Worm (Caenorhabditis elegans) whole organism, L1 larva: ENCODE measurements around the gene Y32B12B.2.

Source experiments
- C16A3.4 ChIP-seq: fragments of 150-350 bp; optimal IDR thresholded peaks from 2 replicates; lab custom pipeline; 2014; ENCODE audit warnings: missing biosample characterization, missing genetic modification characterization
- Y116A8C.19 ChIP-seq: sonication (generic microtip); optimal IDR thresholded peaks from 2 replicates; lab custom pipeline; 2016; ENCODE audit warnings: missing compliant biosample characterization, missing genetic modification characterization, borderline replicate concordance
- aha-1 ChIP-seq: fragments of 150-350 bp; optimal IDR thresholded peaks from 2 replicates; lab custom pipeline; 2014; ENCODE audit warnings: missing biosample characterization, missing genetic modification characterization
- ama-1 ChIP-seq: fragments of 150-350 bp; optimal IDR thresholded peaks from 2 replicates; lab custom pipeline; 2014
- ceh-63 ChIP-seq: fragments of 200-800 bp; sonication (Bioruptor generic); optimal IDR thresholded peaks from 2 replicates; lab custom pipeline; 2018; ENCODE audit warnings: mild to moderate bottlenecking, missing genetic modification characterization, missing compliant biosample characterization
- ceh-88 ChIP-seq: fragments of 200-800 bp; sonication (Bioruptor generic); IDR thresholded peaks from 2 replicates; pipeline ENCODE4 v1.3.6; 2022; ENCODE audit warnings: missing genetic modification characterization, missing compliant biosample characterization
- ces-1 ChIP-seq: fragments of 150-350 bp; optimal IDR thresholded peaks from 2 replicates; lab custom pipeline; 2014; ENCODE audit warnings: missing biosample characterization, missing genetic modification reagents, missing genetic modification characterization
- dsc-1 ChIP-seq: sonication (generic microtip); optimal IDR thresholded peaks from 2 replicates; lab custom pipeline; 2016; ENCODE audit warnings: mild to moderate bottlenecking, missing genetic modification characterization, missing compliant biosample characterization
- efl-1 ChIP-seq, 4 experiments: fragments of 150-350 bp; optimal IDR thresholded peaks in 3 of 4; peaks in 1 of 4; 1 replicate in 1 of 4; 2 replicates in 3 of 4; lab custom pipeline; 2014; ENCODE audit warnings: missing biosample characterization in 2 of 4, missing genetic modification characterization in 2 of 4, missing genetic modification reagents in 2 of 4
- efl-3 ChIP-seq: fragments of 200-800 bp; sonication (Bioruptor generic); optimal IDR thresholded peaks from 2 replicates; lab custom pipeline; 2018; ENCODE audit warnings: mild to moderate bottlenecking, missing genetic modification characterization, missing compliant biosample characterization
- elt-2 ChIP-seq: sonication (generic microtip); optimal IDR thresholded peaks from 2 replicates; lab custom pipeline; 2016; ENCODE audit warnings: missing genetic modification characterization, mild to moderate bottlenecking, inconsistent platforms, missing compliant biosample characterization, missing genetic modification reagents
- fkh-10 ChIP-seq: sonication (generic microtip); optimal IDR thresholded peaks from 2 replicates; lab custom pipeline; 2017; ENCODE audit warnings: missing biosample characterization, missing genetic modification reagents, missing genetic modification characterization
- fkh-4 ChIP-seq: sonication (generic microtip); optimal IDR thresholded peaks from 2 replicates; lab custom pipeline; 2016; ENCODE audit warnings: missing compliant biosample characterization, missing genetic modification characterization, borderline replicate concordance
- fkh-8 ChIP-seq: sonication (generic microtip); optimal IDR thresholded peaks from 2 replicates; lab custom pipeline; 2016; ENCODE audit warnings: mild to moderate bottlenecking, missing genetic modification characterization, missing compliant biosample characterization
- fos-1 ChIP-seq: fragments of 150-350 bp; optimal IDR thresholded peaks from 2 replicates; lab custom pipeline; 2014; ENCODE audit warnings: missing biosample characterization, missing genetic modification characterization
- grh-1 ChIP-seq: fragments of 200-800 bp; sonication (Bioruptor generic); IDR thresholded peaks from 2 replicates; pipeline ENCODE4 v1.3.6; 2022; ENCODE audit warnings: missing genetic modification reagents, missing genetic modification characterization, missing compliant biosample characterization
- hlh-4 ChIP-seq: sonication (generic microtip); optimal IDR thresholded peaks from 2 replicates; lab custom pipeline; 2016; ENCODE audit warnings: mild to moderate bottlenecking, missing genetic modification characterization, missing compliant biosample characterization
- hpl-2 ChIP-seq: fragments of 150-350 bp; optimal IDR thresholded peaks from 2 replicates; lab custom pipeline; 2014; ENCODE audit warnings: missing biosample characterization, missing genetic modification reagents, missing genetic modification characterization
- lin-13 ChIP-seq: fragments of 150-350 bp; optimal IDR thresholded peaks from 2 replicates; lab custom pipeline; 2014; ENCODE audit warnings: missing biosample characterization, missing genetic modification reagents, missing genetic modification characterization
- lin-14 ChIP-seq: fragments of 200-800 bp; sonication (Bioruptor generic); optimal IDR thresholded peaks from 2 replicates; lab custom pipeline; 2018; ENCODE audit warnings: mild to moderate bottlenecking, missing genetic modification characterization, moderate library complexity, missing compliant biosample characterization
- lin-15B ChIP-seq: fragments of 150-350 bp; sonication (generic microtip); optimal IDR thresholded peaks from 3 replicates; lab custom pipeline; 2014; ENCODE audit warnings: missing biosample characterization, missing genetic modification characterization
- lin-35 ChIP-seq, 2 experiments: fragments of 150-350 bp; optimal IDR thresholded peaks; 2 replicates each; lab custom pipeline; 2014; ENCODE audit warnings: missing biosample characterization in 2 of 2, missing genetic modification characterization in 2 of 2, missing genetic modification reagents in 2 of 2
- lsy-2 ChIP-seq, 2 experiments: fragments of 150-350 bp; optimal IDR thresholded peaks; 2 replicates each; lab custom pipeline; 2014; ENCODE audit warnings: missing biosample characterization in 2 of 2, missing genetic modification characterization in 2 of 2
- mdl-1 ChIP-seq, 2 experiments: fragments of 150-350 bp; optimal IDR thresholded peaks; 2 replicates each; lab custom pipeline; 2014 to 2017; ENCODE audit warnings: missing biosample characterization in 2 of 2, missing genetic modification characterization in 2 of 2, inconsistent platforms in 1 of 2
- nhr-71 ChIP-seq: sonication (generic microtip); optimal IDR thresholded peaks from 2 replicates; lab custom pipeline; 2016; ENCODE audit warnings: mild to moderate bottlenecking, missing genetic modification characterization, moderate library complexity, missing compliant biosample characterization
- nhr-77 ChIP-seq: fragments of 150-350 bp; optimal IDR thresholded peaks from 2 replicates; lab custom pipeline; 2014; ENCODE audit warnings: missing biosample characterization, missing genetic modification characterization
- nhr-84 ChIP-seq: sonication (generic microtip); optimal IDR thresholded peaks from 2 replicates; lab custom pipeline; 2017; ENCODE audit warnings: missing biosample characterization, missing genetic modification characterization
- snpc-4 ChIP-seq: fragments of 150-350 bp; optimal IDR thresholded peaks from 2 replicates; lab custom pipeline; 2014; ENCODE audit warnings: missing biosample characterization, missing genetic modification characterization
- snu-23 ChIP-seq: sonication (generic microtip); optimal IDR thresholded peaks from 2 replicates; lab custom pipeline; 2016; ENCODE audit warnings: missing genetic modification characterization, missing compliant biosample characterization
- sptf-1 ChIP-seq: fragments of 150-350 bp; optimal IDR thresholded peaks from 2 replicates; lab custom pipeline; 2014; ENCODE audit warnings: missing biosample characterization, missing genetic modification characterization
- sup-37 ChIP-seq: fragments of 200-800 bp; sonication (Bioruptor generic); optimal IDR thresholded peaks from 2 replicates; lab custom pipeline; 2018; ENCODE audit warnings: mild to moderate bottlenecking, missing genetic modification characterization, missing compliant biosample characterization
- swsn-7 ChIP-seq: sonication (generic microtip); optimal IDR thresholded peaks from 2 replicates; lab custom pipeline; 2016; ENCODE audit warnings: missing genetic modification characterization, missing compliant biosample characterization
- tbx-2 ChIP-seq: sonication (generic microtip); optimal IDR thresholded peaks from 2 replicates; lab custom pipeline; 2016; ENCODE audit warnings: missing genetic modification characterization, missing compliant biosample characterization
- unc-30 ChIP-seq: sonication (generic microtip); optimal IDR thresholded peaks from 2 replicates; lab custom pipeline; 2017; ENCODE audit warnings: missing biosample characterization, missing genetic modification characterization
- zag-1 ChIP-seq: fragments of 150-350 bp; optimal IDR thresholded peaks from 2 replicates; lab custom pipeline; 2014; ENCODE audit warnings: missing biosample characterization, missing genetic modification characterization

Gene Y32B12B.2

ce11 chrV:16581061-16581460, 42.9 kb downstream of the Y32B12B.2 start:
- TF ChIP-seq efl-1 (optimal IDR thresholded peaks at IDR 0.05; lab: Kevin White, UChicago) (no peak), efl-1 (GFP tag; optimal IDR thresholded peaks at IDR 0.05 in 1 of 2; lab: Kevin White, UChicago) (peak in 1 of 2 experiments; percentile 93), sup-37 (GFP tag; lab: Kevin White, UChicago) (no peak), snpc-4 (tag; lab: Kevin White, UChicago) (no peak), lin-15B (tag; lab: Kevin White, UChicago) (no peak), nhr-84 (tag; lab: Kevin White, UChicago) (no peak), lin-35 (GFP tag; optimal IDR thresholded peaks at IDR 0.05; lab: Kevin White, UChicago) (no peak), fkh-10 (no peak)

ce11 chrV:16582973-16583372, 44.8 kb downstream of the Y32B12B.2 start, which contains the start of gene str-150:
TSS of gene str-150 (plus strand) at chrV:16583273.
- TF ChIP-seq sptf-1 (tag; lab: Kevin White, UChicago) (no peak), snpc-4 (tag; lab: Kevin White, UChicago) (no peak), lin-13 (GFP tag; lab: Kevin White, UChicago) (no peak), grh-1 (GFP tag; lab: Robert Waterston, UW) (no peak), snu-23 (no peak), C16A3.4 (tag; lab: Kevin White, UChicago) (no peak), ceh-88 (GFP tag; lab: Robert Waterston, UW) (no peak), hpl-2 (GFP tag; lab: Kevin White, UChicago) (no peak), lsy-2 (tag; optimal IDR thresholded peaks at IDR 0.05; lab: Kevin White, UChicago) (no peak), efl-3 (GFP tag; lab: Kevin White, UChicago) (no peak), ceh-63 (GFP tag; lab: Kevin White, UChicago) (no peak), fkh-4 (no peak), mdl-1 (tag; optimal IDR thresholded peaks at IDR 0.05; lab: Kevin White, UChicago) (no peak), ces-1 (no peak)

- TF ChIP-seq zag-1 (tag; lab: Kevin White, UChicago) (no peak), unc-30 (tag; lab: Kevin White, UChicago) (no peak), snpc-4 (tag; lab: Kevin White, UChicago) (no peak), aha-1 (tag; lab: Kevin White, UChicago) (no peak), swsn-7 (no peak), grh-1 (GFP tag; lab: Robert Waterston, UW) (no peak), lin-14 (GFP tag; lab: Kevin White, UChicago) (no peak), ama-1 (no peak), tbx-2 (no peak), lin-13 (GFP tag; lab: Kevin White, UChicago) (no peak), Y116A8C.19 (tag; lab: Kevin White, UChicago) (no peak), sup-37 (GFP tag; lab: Kevin White, UChicago) (no peak), nhr-71 (no peak), dsc-1 (no peak)
Observed at ce11 chrV:16588428-16588827, 50.2 kb downstream of the Y32B12B.2 start, which contains the start of gene srw-73. TSS of gene srw-73 (minus strand) at chrV:16588528.

ce11 chrV:16589488-16589887, 51.3 kb downstream of the Y32B12B.2 start:
- peak; percentile 6 for TF ChIP-seq snpc-4 (tag; lab: Kevin White, UChicago)
- no peak for TF ChIP-seq efl-1 (optimal IDR thresholded peaks at IDR 0.05; lab: Kevin White, UChicago)
- peak in 1 of 2 experiments; percentile 58 for TF ChIP-seq efl-1 (GFP tag; optimal IDR thresholded peaks at IDR 0.05 in 1 of 2; lab: Kevin White, UChicago)
- no peak for TF ChIP-seq fkh-8 (tag; lab: Kevin White, UChicago)
- TF ChIP-seq fos-1 (tag; lab: Kevin White, UChicago): no peak
- no peak for TF ChIP-seq nhr-77 (tag; lab: Kevin White, UChicago)
- no peak for TF ChIP-seq efl-3 (GFP tag; lab: Kevin White, UChicago)
- no peak for TF ChIP-seq hlh-4 (tag; lab: Kevin White, UChicago)
- TF ChIP-seq lin-15B (tag; lab: Kevin White, UChicago): no peak
- TF ChIP-seq elt-2 (tag; lab: Kevin White, UChicago): no peak
